Comparison of ENCODE assay signal across 1 fruit fly cellular context in the genomic region with DNA sequence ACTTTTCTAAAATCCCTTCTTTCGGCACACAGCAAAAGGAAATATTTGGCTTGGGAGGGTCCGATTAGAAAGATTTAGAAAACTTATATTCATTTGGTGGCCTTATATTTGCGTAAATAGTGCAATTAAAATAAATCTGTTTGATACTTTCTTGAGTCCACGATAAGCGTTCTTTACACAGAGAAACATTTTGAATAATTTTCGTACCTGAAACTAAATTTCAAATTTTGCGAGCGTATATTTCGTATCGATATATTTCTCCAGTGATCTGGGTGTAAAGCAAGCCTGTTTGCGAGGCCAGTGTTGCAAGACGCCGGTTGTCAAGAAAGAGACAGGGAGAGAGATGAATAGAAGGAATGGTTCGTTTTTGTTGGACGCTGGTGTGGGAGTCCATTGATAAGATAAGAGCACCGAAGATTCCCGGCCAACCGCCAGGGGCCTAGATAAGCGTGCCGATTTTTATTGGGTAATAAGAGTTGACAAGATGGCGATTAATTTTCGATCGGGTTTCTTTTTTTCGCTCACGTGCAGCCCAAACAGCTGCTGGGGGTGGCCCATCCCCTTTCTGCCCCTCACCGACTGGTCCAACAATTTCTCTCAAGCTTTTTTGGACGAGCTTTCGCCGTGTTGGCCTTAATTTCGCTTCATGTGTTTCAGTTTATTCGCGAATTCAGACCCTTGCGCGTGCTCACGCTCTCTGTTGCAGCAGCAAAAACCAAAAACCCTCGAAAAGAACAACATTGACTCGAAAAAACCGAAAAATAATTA.
TF ChIP-seq lines count a peak whose summit lies in the region.

A gene (plus strand): TSS at position 344 of the 768 bp plus-strand sequence.

TF ChIP-seq in whole organism, embryonic, 481 proteins besides CTCF, POLR2A, EP300 and RAD21 (continued from another document and continues in another):
- TF ChIP-seq nerfin-1 (tag; optimal IDR thresholded peaks at IDR 0.05; lab: Kevin White, UChicago) (no peak), B-H1 (GFP tag; IDR thresholded peaks at IDR 0.05; lab: Robert Waterston, UW) (no peak), zen2 (GFP tag; IDR thresholded peaks at IDR 0.05; lab: Robert Waterston, UW; ENCODE audit: partially characterized antibody) (peak; percentile 64), CoRest (tag; optimal IDR thresholded peaks at IDR 0.05; lab: Kevin White, UChicago) (peak; percentile 48), CG3995 (GFP tag; optimal IDR thresholded peaks at IDR 0.05; lab: Kevin White, UChicago) (peak; percentile 70), CG1647 (GFP tag; optimal IDR thresholded peaks at IDR 0.05; lab: Kevin White, UChicago) (peak; percentile 43), Atf3 (GFP tag; optimal IDR thresholded peaks at IDR 0.05; lab: Kevin White, UChicago) (no peak), CG16863 (GFP tag; optimal IDR thresholded peaks at IDR 0.05; lab: Kevin White, UChicago) (no peak), al (GFP tag; IDR thresholded peaks at IDR 0.05; lab: Robert Waterston, UW) (peak; percentile 25; the same call in 1 of the 2 replicates), cad (GFP tag; optimal IDR thresholded peaks at IDR 0.05; lab: Kevin White, UChicago) (no peak), CG1603 (tag; optimal IDR thresholded peaks at IDR 0.05; lab: Kevin White, UChicago) (peak; percentile 60), exex (tag; optimal IDR thresholded peaks at IDR 0.05; lab: Kevin White, UChicago) (no peak), Optix (GFP tag; IDR thresholded peaks at IDR 0.05; lab: Robert Waterston, UW) (no peak), pho (GFP tag; optimal IDR thresholded peaks at IDR 0.05; lab: Kevin White, UChicago) (peak; percentile 44), crp (GFP tag; optimal IDR thresholded peaks at IDR 0.05; lab: Kevin White, UChicago) (peak in 1 of 2 experiments; percentile 69), danr (GFP tag; IDR thresholded peaks at IDR 0.05; lab: Robert Waterston, UW) (no peak), bcd (GFP tag; optimal IDR thresholded peaks at IDR 0.05; lab: Kevin White, UChicago) (peak; percentile 29), pum (GFP tag; optimal IDR thresholded peaks at IDR 0.05; lab: Kevin White, UChicago) (peak; percentile 19), inv (GFP tag; IDR thresholded peaks at IDR 0.05; lab: Robert Waterston, UW; ENCODE audit: partially characterized antibody) (peak; percentile 55), chif (GFP tag; optimal IDR thresholded peaks at IDR 0.05; lab: Kevin White, UChicago) (peak; percentile 5 to 29), CG32772 (GFP tag; IDR thresholded peaks at IDR 0.05; lab: Robert Waterston, UW) (no peak), Doc2 (GFP tag; IDR thresholded peaks at IDR 0.05; lab: Robert Waterston, UW) (no peak), Sin3A (optimal IDR thresholded peaks at IDR 0.05; lab: Kevin White, UChicago) (peak; percentile 37), NC2α (GFP tag; optimal IDR thresholded peaks at IDR 0.05; lab: Kevin White, UChicago) (no peak), CG14860 (GFP tag; IDR thresholded peaks at IDR 0.05; lab: Robert Waterston, UW; ENCODE audit: partially characterized antibody) (peak; percentile 50; the same call in 1 of the 3 replicates), stc (GFP tag; IDR thresholded peaks at IDR 0.05; lab: Robert Waterston, UW) (no peak), Aef1 (GFP tag; IDR thresholded peaks at IDR 0.05; lab: Robert Waterston, UW) (0 out of 3 replicates have a peak, but pooled peaks have one; percentile 13), Hr39 (optimal IDR thresholded peaks at IDR 0.05; lab: Kevin White, UChicago) (no peak), Chrac-16 (GFP tag; optimal IDR thresholded peaks at IDR 0.05; lab: Kevin White, UChicago) (peak; percentile 6), CG4820 (GFP tag; optimal IDR thresholded peaks at IDR 0.05; lab: Kevin White, UChicago) (peak; percentile 24), Mad (GFP tag; optimal IDR thresholded peaks at IDR 0.05; lab: Kevin White, UChicago) (peak; percentile 31), slou (GFP tag; optimal IDR thresholded peaks at IDR 0.05; lab: Kevin White, UChicago) (no peak), Myb (GFP tag; optimal IDR thresholded peaks at IDR 0.05; lab: Kevin White, UChicago) (peak; percentile 75), btn (GFP tag; optimal IDR thresholded peaks at IDR 0.05; lab: Kevin White, UChicago) (no peak), Ravus (GFP tag; IDR thresholded peaks at IDR 0.05; lab: Robert Waterston, UW) (no peak), dpn (GFP tag; optimal IDR thresholded peaks at IDR 0.05; lab: Kevin White, UChicago) (peak in 1 of 2 experiments; percentile 46), CG9876 (GFP tag; optimal IDR thresholded peaks at IDR 0.05; lab: Kevin White, UChicago) (peak; percentile 19), crol (GFP tag; IDR thresholded peaks at IDR 0.05; lab: Robert Waterston, UW) (peak; percentile 83), Opbp (GFP tag; IDR thresholded peaks at IDR 0.05; lab: Robert Waterston, UW; ENCODE audit: partially characterized antibody) (peak; percentile 71), sens (GFP tag; lab: Kevin White, UChicago) (peak; percentile 82), onecut (GFP tag; IDR thresholded peaks at IDR 0.05; lab: Robert Waterston, UW) (peak; percentile 20; the same call in 1 of the 2 replicates), CG18619 (GFP tag; optimal IDR thresholded peaks at IDR 0.05; lab: Kevin White, UChicago) (no peak), slbo (GFP tag; IDR thresholded peaks at IDR 0.05; lab: Robert Waterston, UW) (peak; percentile 58), her (GFP tag; optimal IDR thresholded peaks at IDR 0.05; lab: Kevin White, UChicago) (peak; percentile 30), Xbp1 (GFP tag; optimal IDR thresholded peaks at IDR 0.05; lab: Kevin White, UChicago) (peak; percentile 38), C15 (GFP tag; IDR thresholded peaks at IDR 0.05; lab: Robert Waterston, UW) (no peak), hth (optimal IDR thresholded peaks at IDR 0.05; lab: Kevin White, UChicago) (no peak), gsb-n (tag; optimal IDR thresholded peaks at IDR 0.05; lab: Kevin White, UChicago) (no peak), Fer1 (GFP tag; optimal IDR thresholded peaks at IDR 0.05; lab: Kevin White, UChicago) (no peak), trem (tag; optimal IDR thresholded peaks at IDR 0.05; lab: Kevin White, UChicago) (peak; percentile 44), CHES-1-like (GFP tag; optimal IDR thresholded peaks at IDR 0.05; lab: Kevin White, UChicago) (peak; percentile 48), gro (GFP tag; optimal IDR thresholded peaks at IDR 0.05; lab: Kevin White, UChicago) (peak; percentile 18), CG3838 (GFP tag; optimal IDR thresholded peaks at IDR 0.05; lab: Kevin White, UChicago) (no peak), Elba2 (GFP tag; optimal IDR thresholded peaks at IDR 0.05; lab: Kevin White, UChicago) (no peak), CG3281 (GFP tag; optimal IDR thresholded peaks at IDR 0.05; lab: Kevin White, UChicago) (peak; percentile 35), CG17385 (GFP tag; optimal IDR thresholded peaks at IDR 0.05; lab: Kevin White, UChicago) (peak; percentile 2), CG11696 (GFP tag; IDR thresholded peaks at IDR 0.05; lab: Robert Waterston, UW) (peak; percentile 87), row (GFP tag; IDR thresholded peaks at IDR 0.05; lab: Robert Waterston, UW) (peak; percentile 66), dmrt99B (tag; optimal IDR thresholded peaks at IDR 0.05; lab: Kevin White, UChicago) (no peak), CG15011 (GFP tag; optimal IDR thresholded peaks at IDR 0.05; lab: Kevin White, UChicago) (no peak), Scr (GFP tag; IDR thresholded peaks at IDR 0.05; lab: Robert Waterston, UW; ENCODE audit: partially characterized antibody) (peak; percentile 72; the same call in 1 of the 2 replicates), BEAF-32 (GFP tag; optimal IDR thresholded peaks at IDR 0.05; lab: Kevin White, UChicago) (peak; percentile 83), CG1024 (GFP tag; IDR thresholded peaks at IDR 0.05; lab: Robert Waterston, UW) (0 out of 2 replicates have a peak, but pooled peaks have one; percentile 18), CG2678 (tag; optimal IDR thresholded peaks at IDR 0.05; lab: Kevin White, UChicago) (no peak), Hr51 (GFP tag; optimal IDR thresholded peaks at IDR 0.05; lab: Kevin White, UChicago) (peak in 1 of 2 experiments; percentile 64), CG33213 (GFP tag; optimal IDR thresholded peaks at IDR 0.05; lab: Kevin White, UChicago) (peak; percentile 54), ato (GFP tag; IDR thresholded peaks at IDR 0.05; lab: Robert Waterston, UW; ENCODE audit: partially characterized antibody) (peak; percentile 31; the same call in 1 of the 2 replicates), CG10431 (GFP tag; optimal IDR thresholded peaks at IDR 0.05; lab: Kevin White, UChicago) (no peak), HmgZ (tag; optimal IDR thresholded peaks at IDR 0.05; lab: Kevin White, UChicago) (peak; percentile 78), CG12942 (GFP tag; optimal IDR thresholded peaks at IDR 0.05; lab: Kevin White, UChicago) (peak; percentile 17), PHDP (tag; optimal IDR thresholded peaks at IDR 0.05; lab: Kevin White, UChicago) (no peak), sqz (GFP tag; optimal IDR thresholded peaks at IDR 0.05; lab: Kevin White, UChicago) (no peak), CG8359 (GFP tag; optimal IDR thresholded peaks at IDR 0.05; lab: Kevin White, UChicago; ENCODE audit: borderline replicate concordance) (no peak), CG4617 (GFP tag; optimal IDR thresholded peaks at IDR 0.05; lab: Kevin White, UChicago; ENCODE audit: borderline replicate concordance) (no peak), lmd (GFP tag; IDR thresholded peaks at IDR 0.05; lab: Robert Waterston, UW) (peak; percentile 44; the same call in 1 of the 2 replicates), Hand (GFP tag; optimal IDR thresholded peaks at IDR 0.05; lab: Kevin White, UChicago) (no peak), GATAe (GFP tag; conservative IDR thresholded peaks at IDR 0.05; lab: Robert Waterston, UW) (peak; percentile 95), salm (tag; optimal IDR thresholded peaks at IDR 0.05; lab: Kevin White, UChicago) (no peak), lbe (GFP tag; optimal IDR thresholded peaks at IDR 0.05; lab: Kevin White, UChicago) (no peak), CG18011 (GFP tag; optimal IDR thresholded peaks at IDR 0.05; lab: Kevin White, UChicago) (no peak), CG12071 (GFP tag; optimal IDR thresholded peaks at IDR 0.05; lab: Kevin White, UChicago) (peak; percentile 21), unc-4 (GFP tag; IDR thresholded peaks at IDR 0.05; lab: Robert Waterston, UW; ENCODE audit: partially characterized antibody) (peak; percentile 63), CG14965 (GFP tag; optimal IDR thresholded peaks at IDR 0.05; lab: Kevin White, UChicago; ENCODE audit: borderline replicate concordance) (no peak), cwo (GFP tag; optimal IDR thresholded peaks at IDR 0.05; lab: Kevin White, UChicago) (peak; percentile 93), HLH4C (GFP tag; IDR thresholded peaks at IDR 0.05; lab: Robert Waterston, UW; ENCODE audit: partially characterized antibody) (peak; percentile 52; the same call in 1 of the 3 replicates), CG16815 (GFP tag; optimal IDR thresholded peaks at IDR 0.05; lab: Kevin White, UChicago) (peak; percentile 1), tna (GFP tag; IDR thresholded peaks at IDR 0.05; lab: Robert Waterston, UW; ENCODE audit: partially characterized antibody) (peak; percentile 39), slp2 (GFP tag; optimal IDR thresholded peaks at IDR 0.05; lab: Kevin White, UChicago) (peak; percentile 13), Mrtf (GFP tag; IDR thresholded peaks at IDR 0.05; lab: Robert Waterston, UW) (no peak), sisA (GFP tag; IDR thresholded peaks at IDR 0.05; lab: Robert Waterston, UW) (peak; percentile 32; the same call in 1 of the 2 replicates), ash1 (GFP tag; optimal IDR thresholded peaks at IDR 0.05; lab: Kevin White, UChicago) (no peak), cato (GFP tag; optimal IDR thresholded peaks at IDR 0.05; lab: Kevin White, UChicago; ENCODE audit: borderline replicate concordance) (no peak), so (GFP tag; IDR thresholded peaks at IDR 0.05; lab: Robert Waterston, UW) (peak; percentile 14; the same call in 1 of the 3 replicates), CG12155 (GFP tag; optimal IDR thresholded peaks at IDR 0.05; lab: Kevin White, UChicago) (peak; percentile 18), nom (GFP tag; optimal IDR thresholded peaks at IDR 0.05; lab: Kevin White, UChicago) (peak; percentile 22), Rfx (GFP tag; IDR thresholded peaks at IDR 0.05; lab: Robert Waterston, UW) (peak; percentile 64), knrl (GFP tag; IDR thresholded peaks at IDR 0.05; lab: Robert Waterston, UW; ENCODE audit: partially characterized antibody) (peak; percentile 70; the same call in 2 of the 3 replicates), Doc3 (GFP tag; IDR thresholded peaks at IDR 0.05; lab: Robert Waterston, UW; ENCODE audit: partially characterized antibody) (peak; percentile 52; the same call in 1 of the 3 replicates), CG30403 (GFP tag; optimal IDR thresholded peaks at IDR 0.05; lab: Kevin White, UChicago) (peak; percentile 46), chinmo (GFP tag; IDR thresholded peaks at IDR 0.05; lab: Robert Waterston, UW; ENCODE audit: partially characterized antibody) (peak; percentile 62; the same call in 1 of the 4 replicates), wek (GFP tag; optimal IDR thresholded peaks at IDR 0.05; lab: Kevin White, UChicago) (no peak), ind (GFP tag; optimal IDR thresholded peaks at IDR 0.05; lab: Kevin White, UChicago) (peak; percentile 9), Deaf1 (tag; optimal IDR thresholded peaks at IDR 0.05; lab: Kevin White, UChicago) (peak; percentile 57), YL-1 (GFP tag; optimal IDR thresholded peaks at IDR 0.05; lab: Kevin White, UChicago) (peak; percentile 10), CG34376 (GFP tag; optimal IDR thresholded peaks at IDR 0.05; lab: Kevin White, UChicago) (peak; percentile 38), vfl (GFP tag; optimal IDR thresholded peaks at IDR 0.05; lab: Kevin White, UChicago) (no peak), CG7963 (GFP tag; IDR thresholded peaks at IDR 0.05; lab: Robert Waterston, UW; ENCODE audit: partially characterized antibody) (peak; percentile 49; the same call in 1 of the 3 replicates), MESR4 (GFP tag; optimal IDR thresholded peaks at IDR 0.05; lab: Kevin White, UChicago) (peak; percentile 32), CG12659 (GFP tag; optimal IDR thresholded peaks at IDR 0.05; lab: Kevin White, UChicago) (peak; percentile 63), lilli (GFP tag; optimal IDR thresholded peaks at IDR 0.05; lab: Kevin White, UChicago) (peak; percentile 47), kay (GFP tag; optimal IDR thresholded peaks at IDR 0.05; lab: Kevin White, UChicago) (no peak), sob (GFP tag; IDR thresholded peaks at IDR 0.05; lab: Robert Waterston, UW) (peak; percentile 68), CG2712 (tag; optimal IDR thresholded peaks at IDR 0.05; lab: Kevin White, UChicago) (no peak), Dbx (GFP tag; IDR thresholded peaks at IDR 0.05; lab: Robert Waterston, UW) (0 out of 3 replicates have a peak, but pooled peaks have one; percentile 48), CG10321 (GFP tag; IDR thresholded peaks at IDR 0.05; lab: Robert Waterston, UW) (peak; percentile 68), CG1832 (GFP tag; optimal IDR thresholded peaks at IDR 0.05; lab: Kevin White, UChicago) (peak; percentile 77)
